Worm (Caenorhabditis elegans) whole organism, L4/young adult: ENCODE data around the gene F32E10.9.

ENCODE experiments used
- dao-5 ChIP-seq: sonication (generic microtip); optimal IDR thresholded peaks from 2 replicates; lab custom pipeline; 2016; ENCODE audit warnings: missing genotype, missing genetic modification characterization, moderate library complexity, missing compliant biosample characterization
- him-1 ChIP-seq: sonication (generic microtip); optimal IDR thresholded peaks from 2 replicates; lab custom pipeline; 2016; ENCODE audit warnings: missing genotype, missing genetic modification reagents, missing genetic modification characterization, missing compliant biosample characterization

DNA sequence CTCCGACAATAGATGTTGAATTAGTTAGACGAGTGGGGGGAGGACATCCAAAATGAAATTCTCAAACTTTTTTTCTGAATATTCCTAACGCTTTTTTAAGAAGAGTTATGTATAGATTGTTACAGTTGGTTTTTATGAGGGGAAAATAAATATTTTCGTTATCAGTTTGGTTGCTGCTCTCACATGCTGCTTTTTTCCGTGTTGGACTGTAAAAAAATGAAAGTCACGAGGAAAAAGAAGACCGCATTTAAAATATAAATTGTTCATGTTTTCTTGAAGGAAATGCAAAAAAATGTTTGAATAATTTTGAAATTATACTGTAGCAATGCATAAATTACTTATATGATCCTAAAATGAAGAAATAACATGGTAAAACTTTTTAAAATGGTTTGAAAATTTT, 42.9 kb downstream of the F32E10.9 start:
- TF ChIP-seq him-1 (tag; lab: Kevin White, UChicago) = no peak
- no peak for TF ChIP-seq dao-5 (tag; lab: Kevin White, UChicago)
